Fruit fly (Drosophila melanogaster): ENCODE measurements around the gene rdgA.

The rdgA gene

DNA sequence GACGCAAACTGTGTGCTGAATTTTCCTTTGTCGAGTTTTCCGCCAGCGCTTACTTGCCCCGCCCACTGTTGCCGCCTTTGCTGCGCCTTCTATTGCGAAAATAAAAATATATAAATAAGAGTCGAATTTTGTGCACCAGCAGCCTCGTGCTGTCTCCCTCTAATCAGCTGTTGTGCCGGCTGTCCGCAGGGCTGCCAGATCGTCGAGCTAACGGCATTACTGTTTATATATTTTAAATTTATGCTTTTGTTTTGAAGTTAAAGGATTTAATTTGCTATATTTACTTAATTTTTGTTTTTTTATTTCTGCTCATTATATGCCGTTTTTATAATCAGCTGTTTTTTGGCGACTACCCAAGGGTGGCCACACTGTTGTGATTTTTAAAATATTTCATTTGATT lies 6.8 kb upstream of the rdgA start, which contains the start of gene Uros1 (continued):
- TF ChIP-seq ems (GFP tag; optimal IDR thresholded peaks at IDR 0.05) (peak; percentile 24), Dek (tag; optimal IDR thresholded peaks at IDR 0.05) (no peak), Bteb2 (GFP tag; optimal IDR thresholded peaks at IDR 0.05) (no peak), CG2712 (tag; optimal IDR thresholded peaks at IDR 0.05) (peak; percentile 32), exex (tag; optimal IDR thresholded peaks at IDR 0.05) (no peak), CG6683 (GFP tag; optimal IDR thresholded peaks at IDR 0.05) (no peak), CG10462 (GFP tag; optimal IDR thresholded peaks at IDR 0.05) (no peak), Poxn (GFP tag; IDR thresholded peaks at IDR 0.05) (no peak), CG10431 (GFP tag; optimal IDR thresholded peaks at IDR 0.05) (no peak), CG9215 (GFP tag; IDR thresholded peaks at IDR 0.05) (no peak), CG10267 (tag; optimal IDR thresholded peaks at IDR 0.05) (peak; percentile 14), lov (optimal IDR thresholded peaks at IDR 0.05) (no peak), lov (GFP tag; IDR thresholded peaks at IDR 0.05) (no peak), CG6254 (GFP tag; optimal IDR thresholded peaks at IDR 0.05) (no peak), Hand (GFP tag; optimal IDR thresholded peaks at IDR 0.05) (no peak), Hmr (GFP tag; optimal IDR thresholded peaks at IDR 0.05) (no peak), disco-r (GFP tag; optimal IDR thresholded peaks at IDR 0.05) (no peak), peb (GFP tag; IDR thresholded peaks at IDR 0.05) (0 out of 2 replicates have a peak, but pooled peaks have one; percentile 24), CG33213 (GFP tag; optimal IDR thresholded peaks at IDR 0.05) (no peak), NK7.1 (GFP tag; optimal IDR thresholded peaks at IDR 0.05) (no peak), CG12236 (GFP tag; optimal IDR thresholded peaks at IDR 0.05) (no peak), danr (GFP tag; IDR thresholded peaks at IDR 0.05) (no peak), hkb (optimal IDR thresholded peaks at IDR 0.05) (no peak), hkb (GFP tag; IDR thresholded peaks at IDR 0.05) (peak; percentile 47; the same call in 1 of the 2 replicates), repo (GFP tag; optimal IDR thresholded peaks at IDR 0.05) (no peak), D19B (GFP tag; optimal IDR thresholded peaks at IDR 0.05) (no peak), ro (GFP tag; IDR thresholded peaks at IDR 0.05) (no peak), CG15269 (tag; optimal IDR thresholded peaks at IDR 0.05) (peak; percentile 16), Sry-β (GFP tag; optimal IDR thresholded peaks at IDR 0.05) (no peak), Med (GFP tag) (peak; percentile 87), CG1647 (GFP tag; optimal IDR thresholded peaks at IDR 0.05) (no peak), CG34422 (GFP tag; IDR thresholded peaks at IDR 0.05) (peak; percentile 66; the same call in 1 of the 3 replicates), CG18599 (GFP tag; optimal IDR thresholded peaks at IDR 0.05) (no peak), ken (GFP tag; IDR thresholded peaks at IDR 0.05) (peak; percentile 48; the same call in 1 of the 3 replicates), chn (GFP tag; optimal IDR thresholded peaks at IDR 0.05) (peak; percentile 12), dysf (GFP tag; IDR thresholded peaks at IDR 0.05) (0 out of 3 replicates have a peak, but pooled peaks have one; percentile 12), corto (GFP tag; optimal IDR thresholded peaks at IDR 0.05) (no peak), cas (GFP tag; IDR thresholded peaks at IDR 0.05) (no peak), CG7745 (tag; optimal IDR thresholded peaks at IDR 0.05) (no peak), Chrac-16 (GFP tag; optimal IDR thresholded peaks at IDR 0.05) (no peak), NC2β (GFP tag; optimal IDR thresholded peaks at IDR 0.05) (no peak), Tbp (GFP tag; optimal IDR thresholded peaks at IDR 0.05) (no peak), dimm (GFP tag; IDR thresholded peaks at IDR 0.05) (no peak), sd (tag; optimal IDR thresholded peaks at IDR 0.05) (no peak), CTCF (GFP tag; optimal IDR thresholded peaks at IDR 0.05) (no peak), lbe (GFP tag; optimal IDR thresholded peaks at IDR 0.05) (peak; percentile 20), CG9609 (GFP tag; optimal IDR thresholded peaks at IDR 0.05) (no peak), Scr (GFP tag; IDR thresholded peaks at IDR 0.05; ENCODE audit: partially characterized antibody) (peak; percentile 23; the same call in 1 of the 2 replicates), CG11247 (GFP tag; IDR thresholded peaks at IDR 0.05) (no peak), CG12659 (GFP tag; optimal IDR thresholded peaks at IDR 0.05) (peak; percentile 42), twi (tag; optimal IDR thresholded peaks at IDR 0.05) (no peak), CG4820 (GFP tag; optimal IDR thresholded peaks at IDR 0.05) (no peak), Rfx (GFP tag; IDR thresholded peaks at IDR 0.05) (peak; percentile 55; the same call in 1 of the 2 replicates)

Measured in whole organism, embryonic.